Fruit fly (Drosophila melanogaster) whole organism, embryonic: ENCODE results near the gene Faa.
A peak's percentile ranks its signal among the peaks of the same experiment; 100 is the strongest.

Experiments
- Adf1 ChIP-seq: fragments of 200-800 bp; sonication (Bioruptor generic); IDR thresholded peaks from 2 replicates; pipeline ENCODE4 v1.3.6; 2022; ENCODE audit warnings: missing biosample characterization, missing genetic modification characterization
- B-H2 ChIP-seq: fragments of 200-800 bp; sonication (Bioruptor generic); optimal IDR thresholded peaks from 2 replicates; lab custom pipeline; 2018; ENCODE audit warnings: missing biosample characterization, mild to moderate bottlenecking, missing genetic modification characterization
- Bdp1 ChIP-seq: fragments of 200-800 bp; sonication (Bioruptor generic); optimal IDR thresholded peaks from 3 replicates; lab custom pipeline; 2016; ENCODE audit warnings: missing biosample characterization, missing genetic modification characterization
- CG10959 ChIP-seq: fragments of 200-800 bp; sonication (Bioruptor generic); IDR thresholded peaks from 2 replicates; pipeline ENCODE4 v1.3.6; 2022; ENCODE audit warnings: missing biosample characterization, missing genetic modification characterization
- CG11560 ChIP-seq: fragments of 200-800 bp; sonication (Bioruptor generic); IDR thresholded peaks from 3 replicates; pipeline ENCODE4 v1.3.6; 2022; ENCODE audit warnings: missing biosample characterization, missing genetic modification characterization
- CG11723 ChIP-seq: fragments of 200-800 bp; sonication (Bioruptor generic); optimal IDR thresholded peaks from 2 replicates; lab custom pipeline; 2017; ENCODE audit warnings: missing biosample characterization, mild to moderate bottlenecking, missing genetic modification characterization
- CG12104 ChIP-seq: fragments of 200-800 bp; sonication (Bioruptor generic); optimal IDR thresholded peaks from 3 replicates; lab custom pipeline; 2016; ENCODE audit warnings: missing biosample characterization, missing genetic modification characterization
- CG14860 ChIP-seq: fragments of 200-800 bp; sonication (Bioruptor generic); IDR thresholded peaks from 3 replicates; pipeline ENCODE4 v1.3.6; 2022; ENCODE audit warnings: missing biosample characterization, missing genetic modification characterization; ENCODE audit not compliant: partially characterized antibody
- CG15696 ChIP-seq: fragments of 200-800 bp; sonication (Bioruptor generic); optimal IDR thresholded peaks from 2 replicates; lab custom pipeline; 2019; ENCODE audit warnings: missing biosample characterization, mild to moderate bottlenecking, missing genetic modification characterization, moderate library complexity
- CG2116 ChIP-seq: fragments of 200-800 bp; sonication (Bioruptor generic); optimal IDR thresholded peaks from 3 replicates; lab custom pipeline; 2018; ENCODE audit warnings: missing biosample characterization, mild to moderate bottlenecking, missing genetic modification characterization
- CG30020 ChIP-seq: fragments of 200-800 bp; optimal IDR thresholded peaks from 2 replicates; lab custom pipeline; 2019; ENCODE audit warnings: missing biosample characterization, mild to moderate bottlenecking, missing genetic modification characterization, moderate library complexity
- CG31441 ChIP-seq: fragments of 200-800 bp; sonication (Bioruptor generic); IDR thresholded peaks from 2 replicates; pipeline ENCODE4 v1.3.6; 2022; ENCODE audit warnings: missing biosample characterization, missing genetic modification characterization
- CG32767 ChIP-seq: fragments of 200-800 bp; sonication (Bioruptor generic); IDR thresholded peaks from 2 replicates; pipeline ENCODE4 v1.3.6; 2022; ENCODE audit warnings: missing biosample characterization, missing genetic modification characterization
- CG3407 ChIP-seq: fragments of 200-800 bp; sonication (Bioruptor generic); optimal IDR thresholded peaks from 2 replicates; lab custom pipeline; 2018; ENCODE audit warnings: missing biosample characterization, mild to moderate bottlenecking, missing genetic modification characterization
- CG34376 ChIP-seq: fragments of 200-800 bp; sonication (Bioruptor generic); optimal IDR thresholded peaks from 2 replicates; lab custom pipeline; 2018; ENCODE audit warnings: missing biosample characterization, mild to moderate bottlenecking, missing genetic modification characterization
- CG4424 ChIP-seq: fragments of 200-800 bp; sonication (Bioruptor generic); optimal IDR thresholded peaks from 3 replicates; lab custom pipeline; 2016; ENCODE audit warnings: missing biosample characterization, missing genetic modification characterization
- CG6683 ChIP-seq: fragments of 200-800 bp; sonication (Bioruptor generic); optimal IDR thresholded peaks from 2 replicates; lab custom pipeline; 2017; ENCODE audit warnings: missing biosample characterization, mild to moderate bottlenecking, missing genetic modification characterization, missing genetic modification reagents
- CG7987 ChIP-seq: fragments of 200-800 bp; sonication (Bioruptor generic); optimal IDR thresholded peaks from 2 replicates; lab custom pipeline; 2018; ENCODE audit warnings: missing biosample characterization, mild to moderate bottlenecking, missing genetic modification characterization, moderate library complexity
- CG8388 ChIP-seq: fragments of 200-800 bp; sonication (Bioruptor generic); optimal IDR thresholded peaks from 2 replicates; lab custom pipeline; 2019; ENCODE audit warnings: missing biosample characterization, mild to moderate bottlenecking, missing genetic modification characterization, moderate library complexity
- D ChIP-seq, 2 experiments: fragments of 200-800 bp in 1 of 2; fragments of >200 bp in 1 of 2; sonication (Bioruptor generic) in 1 of 2; optimal IDR thresholded peaks; 2 replicates in 1 of 2; 3 replicates in 1 of 2; lab custom pipeline; 2017; ENCODE audit warnings: mild to moderate bottlenecking in 1 of 2, missing biosample characterization in 1 of 2, missing genetic modification characterization in 1 of 2, missing genetic modification reagents in 1 of 2
- Dfd ChIP-seq, 2 experiments: fragments of >200 bp; optimal IDR thresholded peaks; 2 replicates each; lab custom pipeline; 2017; ENCODE audit warnings: missing biosample characterization in 2 of 2, missing genetic modification characterization in 2 of 2
- Dref ChIP-seq: fragments of 200-800 bp; sonication (Bioruptor generic); IDR thresholded peaks from 2 replicates; pipeline ENCODE4 v1.3.6; 2022; ENCODE audit warnings: missing biosample characterization, missing genetic modification characterization
- Gsc ChIP-seq: fragments of 200-800 bp; sonication (Bioruptor generic); IDR thresholded peaks from 2 replicates; pipeline ENCODE4 v1.3.6; 2022; ENCODE audit warnings: missing biosample characterization, missing genetic modification characterization
- Hr3 ChIP-seq: fragments of 200-800 bp; sonication (Bioruptor generic); optimal IDR thresholded peaks from 3 replicates; lab custom pipeline; 2016; ENCODE audit warnings: missing biosample characterization, missing genetic modification characterization
- Hsf ChIP-seq: fragments of 200-800 bp; sonication (Bioruptor generic); optimal IDR thresholded peaks from 3 replicates; lab custom pipeline; 2016; ENCODE audit warnings: missing biosample characterization, missing genetic modification characterization
- Mes4 ChIP-seq: fragments of 200-800 bp; sonication (Bioruptor generic); optimal IDR thresholded peaks from 2 replicates; lab custom pipeline; 2016; ENCODE audit warnings: missing biosample characterization, missing genetic modification characterization
- NK7.1 ChIP-seq: fragments of 200-800 bp; sonication (Bioruptor generic); optimal IDR thresholded peaks from 3 replicates; lab custom pipeline; 2016; ENCODE audit warnings: missing biosample characterization, missing genetic modification characterization
- Oli ChIP-seq: fragments of 200-800 bp; sonication (Bioruptor generic); optimal IDR thresholded peaks from 2 replicates; lab custom pipeline; 2018; ENCODE audit warnings: missing biosample characterization, mild to moderate bottlenecking, missing genetic modification characterization, moderate library complexity
- Opbp ChIP-seq: fragments of 200-800 bp; sonication (Bioruptor generic); IDR thresholded peaks from 3 replicates; pipeline ENCODE4 v1.3.6; 2022; ENCODE audit warnings: missing biosample characterization, missing genetic modification characterization; ENCODE audit not compliant: partially characterized antibody
- YL-1 ChIP-seq: fragments of 200-800 bp; sonication (Bioruptor generic); optimal IDR thresholded peaks from 3 replicates; lab custom pipeline; 2017; ENCODE audit warnings: missing biosample characterization, mild to moderate bottlenecking, missing genetic modification characterization
- az2 ChIP-seq: fragments of 200-800 bp; sonication (Bioruptor generic); optimal IDR thresholded peaks from 3 replicates; lab custom pipeline; 2016; ENCODE audit warnings: missing biosample characterization, missing genetic modification characterization
- chn ChIP-seq: fragments of 200-800 bp; sonication (Bioruptor generic); optimal IDR thresholded peaks from 2 replicates; lab custom pipeline; 2016; ENCODE audit warnings: missing biosample characterization, missing genetic modification characterization
- dan ChIP-seq: fragments of 200-800 bp; sonication (Bioruptor generic); IDR thresholded peaks from 2 replicates; pipeline ENCODE4 v1.3.6; 2022; ENCODE audit warnings: missing biosample characterization, missing genetic modification characterization
- dysf ChIP-seq: fragments of 200-800 bp; sonication (Bioruptor generic); IDR thresholded peaks from 3 replicates; pipeline ENCODE4 v1.3.6; 2022; ENCODE audit warnings: missing biosample characterization, missing genetic modification characterization
- ewg ChIP-seq: fragments of 200-800 bp; sonication (Bioruptor generic); optimal IDR thresholded peaks from 3 replicates; lab custom pipeline; 2017; ENCODE audit warnings: mild to moderate bottlenecking, missing biosample characterization, missing genetic modification reagents, missing genetic modification characterization
- fd3F ChIP-seq: fragments of 200-800 bp; sonication (Bioruptor generic); optimal IDR thresholded peaks from 2 replicates; lab custom pipeline; 2018; ENCODE audit warnings: missing biosample characterization, mild to moderate bottlenecking, missing genetic modification characterization, moderate library complexity
- lmd ChIP-seq: fragments of 200-800 bp; sonication (Bioruptor generic); IDR thresholded peaks from 2 replicates; pipeline ENCODE4 v1.3.6; 2022; ENCODE audit warnings: missing biosample characterization, missing genetic modification characterization
- odd ChIP-seq: fragments of 200-800 bp; sonication (Bioruptor generic); optimal IDR thresholded peaks from 2 replicates; lab custom pipeline; 2017; ENCODE audit warnings: missing biosample characterization, mild to moderate bottlenecking, missing genetic modification characterization
- org-1 ChIP-seq: fragments of 200-800 bp; sonication (Bioruptor generic); optimal IDR thresholded peaks from 2 replicates; lab custom pipeline; 2017; ENCODE audit warnings: missing biosample characterization, missing genetic modification characterization
- otp ChIP-seq: fragments of 200-800 bp; sonication (Bioruptor generic); IDR thresholded peaks from 3 replicates; pipeline ENCODE4, ENCODE4 v1.3.6; 2022; ENCODE audit warnings: missing biosample characterization, missing genetic modification characterization
- pfk ChIP-seq: fragments of 200-800 bp; sonication (Bioruptor generic); optimal IDR thresholded peaks from 2 replicates; lab custom pipeline; 2018; ENCODE audit warnings: missing biosample characterization, mild to moderate bottlenecking, missing genetic modification characterization, moderate library complexity
- pros ChIP-seq: fragments of 200-800 bp; sonication (Bioruptor generic); optimal IDR thresholded peaks from 3 replicates; lab custom pipeline; 2019; ENCODE audit warnings: missing biosample characterization, mild to moderate bottlenecking, missing genetic modification characterization, moderate library complexity
- pum ChIP-seq: fragments of 200-800 bp; sonication (Bioruptor generic); optimal IDR thresholded peaks from 2 replicates; lab custom pipeline; 2016; ENCODE audit warnings: missing biosample characterization, missing genetic modification characterization
- slp2 ChIP-seq: fragments of 200-800 bp; sonication (Bioruptor generic); optimal IDR thresholded peaks from 2 replicates; lab custom pipeline; 2016; ENCODE audit warnings: missing biosample characterization, missing genetic modification characterization
- tgo ChIP-seq: fragments of 200-800 bp; sonication (Bioruptor generic); IDR thresholded peaks from 3 replicates; pipeline ENCODE4 v1.3.6; 2022; ENCODE audit warnings: missing biosample characterization, missing genetic modification characterization
- tll ChIP-seq, 2 experiments: fragments of 200-800 bp in 1 of 2; fragments of >200 bp in 1 of 2; sonication (Bioruptor generic) in 1 of 2; optimal IDR thresholded peaks; 2 replicates each; lab custom pipeline; 2017 to 2019; ENCODE audit warnings: missing biosample characterization in 2 of 2, missing genetic modification characterization in 2 of 2, mild to moderate bottlenecking in 1 of 2, moderate library complexity in 1 of 2
- toy ChIP-seq: fragments of 200-800 bp; sonication (Bioruptor generic); IDR thresholded peaks from 2 replicates; pipeline ENCODE4 v1.3.6; 2022; ENCODE audit warnings: missing biosample characterization, missing genetic modification characterization
- trem ChIP-seq: fragments of 200-800 bp; optimal IDR thresholded peaks from 3 replicates; lab custom pipeline; 2019; ENCODE audit warnings: missing biosample characterization, mild to moderate bottlenecking, missing genetic modification characterization, moderate library complexity
- trh ChIP-seq: fragments of 200-800 bp; sonication (Bioruptor generic); optimal IDR thresholded peaks from 2 replicates; lab custom pipeline; 2016; ENCODE audit warnings: missing biosample characterization, missing genetic modification characterization

Gene Faa

DNA sequence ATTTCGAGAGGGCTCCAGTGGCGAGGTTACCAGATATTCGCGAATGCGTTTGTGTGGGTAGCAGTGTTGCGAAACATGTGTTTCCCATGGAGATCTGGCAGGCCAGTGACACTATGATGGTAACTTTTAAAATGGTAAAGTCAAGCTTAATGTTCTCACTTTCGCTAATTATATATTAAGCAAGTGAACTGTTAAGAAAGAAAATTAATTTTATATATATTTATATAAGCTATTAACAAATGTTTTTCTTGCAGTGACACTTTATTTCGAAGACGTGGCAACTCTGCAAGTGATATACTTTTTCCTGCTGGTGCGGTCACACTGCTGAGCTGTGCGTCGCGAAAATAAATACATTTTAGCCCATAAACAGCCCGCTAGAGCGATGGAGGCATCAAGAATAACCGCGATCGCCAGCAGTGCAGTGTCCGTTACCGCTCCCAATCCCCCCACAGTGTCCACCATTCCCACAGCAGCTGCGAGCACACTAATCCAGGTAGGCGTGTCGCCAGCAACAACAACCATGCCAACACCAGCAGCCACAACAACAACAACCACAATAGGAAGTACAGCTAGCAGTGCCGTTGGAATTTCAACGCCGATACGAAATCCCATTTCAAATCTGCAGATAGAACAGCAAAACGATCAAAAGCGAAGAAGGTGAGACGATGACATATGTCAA lies 33.4 kb downstream of the Faa start, which contains the start of the genes CG11593 and Rcd5 (continued):
- TF ChIP-seq B-H2 (GFP tag; lab: Kevin White, UChicago): no peak
- TF ChIP-seq tgo (GFP tag; lab: Robert Waterston, UW): peak; percentile 84
- TF ChIP-seq NK7.1 (GFP tag; lab: Kevin White, UChicago): no peak
- TF ChIP-seq ewg (GFP tag; lab: Kevin White, UChicago): peak; percentile 32
- no peak for TF ChIP-seq pros (GFP tag; lab: Kevin White, UChicago)
- TF ChIP-seq pfk (GFP tag; lab: Kevin White, UChicago): no peak
- no peak for TF ChIP-seq CG31441 (GFP tag; lab: Robert Waterston, UW)
- no peak for TF ChIP-seq CG30020
- no peak for TF ChIP-seq otp (GFP tag; lab: Robert Waterston, UW)
- TF ChIP-seq Hsf (GFP tag; lab: Kevin White, UChicago): peak; percentile 53
- peak; percentile 50 for TF ChIP-seq CG15696 (tag; lab: Kevin White, UChicago)
- TF ChIP-seq Oli: peak; percentile 59
- peak; percentile 55 for TF ChIP-seq CG8388
- TF ChIP-seq trh (GFP tag; lab: Kevin White, UChicago): peak; percentile 29
- peak; percentile 83 for TF ChIP-seq Hr3
- peak in 1 of 2 experiments; percentile 11 for TF ChIP-seq tll (GFP tag; optimal IDR thresholded peaks at IDR 0.05; lab: Kevin White, UChicago)
- peak; percentile 20 for TF ChIP-seq CG12104 (GFP tag; lab: Kevin White, UChicago)
- TF ChIP-seq Adf1 (GFP tag; lab: Robert Waterston, UW): peak; percentile 49
- TF ChIP-seq Dref: 0 out of 2 replicates have a peak, but pooled peaks have one; percentile 31
- TF ChIP-seq slp2 (GFP tag; lab: Kevin White, UChicago): peak; percentile 9
- peak; percentile 70 for TF ChIP-seq CG2116 (GFP tag; lab: Kevin White, UChicago)
- no peak for TF ChIP-seq CG14860 (GFP tag; lab: Robert Waterston, UW)
- peak; percentile 25 for TF ChIP-seq org-1 (GFP tag; lab: Kevin White, UChicago)
- TF ChIP-seq Mes4 (GFP tag; lab: Kevin White, UChicago): no peak
- peak; percentile 88 for TF ChIP-seq trem (tag; lab: Kevin White, UChicago)
- peak; percentile 63 for TF ChIP-seq fd3F (GFP tag; lab: Kevin White, UChicago)
- TF ChIP-seq Opbp: no peak
- peak; percentile 8 for TF ChIP-seq CG34376
- no peak for TF ChIP-seq odd
- peak; percentile 92 for TF ChIP-seq YL-1 (GFP tag; lab: Kevin White, UChicago)
- TF ChIP-seq CG3407 (GFP tag; lab: Kevin White, UChicago): peak; percentile 59
- TF ChIP-seq toy (GFP tag; lab: Robert Waterston, UW): peak; percentile 60; the same call in 1 of the 2 replicates
- TF ChIP-seq D (optimal IDR thresholded peaks at IDR 0.05; lab: Kevin White, UChicago): no peak
- no peak for TF ChIP-seq D (GFP tag; optimal IDR thresholded peaks at IDR 0.05; lab: Kevin White, UChicago)
- no peak for TF ChIP-seq Bdp1 (GFP tag; lab: Kevin White, UChicago)
- no peak for TF ChIP-seq CG10959 (GFP tag; lab: Robert Waterston, UW)
- no peak for TF ChIP-seq CG6683
- TF ChIP-seq Dfd (GFP tag; optimal IDR thresholded peaks at IDR 0.05; lab: Kevin White, UChicago): peak in 1 of 2 experiments; percentile 27
- peak; percentile 13 for TF ChIP-seq CG7987 (GFP tag; lab: Kevin White, UChicago)
- TF ChIP-seq Gsc: peak; percentile 50
- TF ChIP-seq dysf (GFP tag; lab: Robert Waterston, UW): peak; percentile 83
- TF ChIP-seq CG32767 (GFP tag; lab: Robert Waterston, UW): peak; percentile 80
- no peak for TF ChIP-seq CG11723 (GFP tag; lab: Kevin White, UChicago)
- TF ChIP-seq lmd: peak; percentile 81
- peak; percentile 57 for TF ChIP-seq az2 (GFP tag; lab: Kevin White, UChicago)
- TF ChIP-seq CG11560: peak; percentile 77; the same call in 2 of the 3 replicates
- peak; percentile 35 for TF ChIP-seq pum (GFP tag; lab: Kevin White, UChicago)
- TF ChIP-seq dan (GFP tag; lab: Robert Waterston, UW): peak; percentile 34; the same call in 1 of the 2 replicates
- TF ChIP-seq CG4424 (GFP tag; lab: Kevin White, UChicago): peak; percentile 64
- peak; percentile 29 for TF ChIP-seq chn
